Worm (Caenorhabditis elegans): ENCODE data around the gene C46C11.4.

C46C11.4 gene

DNA sequence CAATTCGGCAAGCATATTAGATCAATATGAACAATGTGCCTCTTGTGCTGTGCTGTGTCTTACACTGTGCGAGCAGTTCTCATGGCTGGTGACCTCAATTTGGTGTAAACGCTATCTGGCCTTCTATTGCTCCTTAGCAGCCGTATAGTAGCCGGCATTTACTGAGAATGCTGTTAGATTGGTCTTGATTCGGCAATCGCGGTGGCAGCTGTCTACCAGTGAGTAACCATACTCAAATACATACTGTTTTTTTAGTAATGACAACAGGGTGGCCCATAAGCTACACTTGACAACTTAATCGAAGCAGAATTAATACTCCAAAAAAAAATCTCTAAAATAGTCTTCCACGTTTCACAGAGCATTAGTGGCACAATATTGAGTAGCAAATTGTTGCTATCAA lies at the start of gene C46C11.4:
Gene C46C11.4 (minus strand): TSS at position 101 of the 400 bp plus-strand sequence.
- no peak for TF ChIP-seq nhr-237 (tag; optimal IDR thresholded peaks at IDR 0.05)
- no peak for TF ChIP-seq snpc-4 (tag; optimal IDR thresholded peaks at IDR 0.05)
- TF ChIP-seq gmeb-1 (tag; optimal IDR thresholded peaks at IDR 0.05) = no peak
- no peak for TF ChIP-seq nhr-10 (tag; optimal IDR thresholded peaks at IDR 0.05)
- TF ChIP-seq fos-1 (tag; optimal IDR thresholded peaks at IDR 0.05) = no peak
- TF ChIP-seq nhr-21 (tag; optimal IDR thresholded peaks at IDR 0.05) = no peak
- no peak for TF ChIP-seq lsy-2 (tag; optimal IDR thresholded peaks at IDR 0.05)
- TF ChIP-seq R02D3.7 (tag; optimal IDR thresholded peaks at IDR 0.05) = no peak
- no peak for TF ChIP-seq unc-62 (GFP tag; optimal IDR thresholded peaks at IDR 0.05)
- TF ChIP-seq sma-9 (GFP tag; optimal IDR thresholded peaks at IDR 0.05) = no peak
- no peak for TF ChIP-seq sma-9 (tag; optimal IDR thresholded peaks at IDR 0.05)
- TF ChIP-seq sem-4 (tag; optimal IDR thresholded peaks at IDR 0.05) = no peak
- no peak for TF ChIP-seq ama-1 (optimal IDR thresholded peaks at IDR 0.05)
- no peak for TF ChIP-seq zag-1 (tag; optimal IDR thresholded peaks at IDR 0.05)

ce11 chrX:4694611-4695370 lies 47.8 kb upstream of the C46C11.4 start:
- no peak for TF ChIP-seq lin-11 (tag; optimal IDR thresholded peaks at IDR 0.05)
- TF ChIP-seq nhr-25 (tag; optimal IDR thresholded peaks at IDR 0.05) = peak; percentile 41

DNA sequence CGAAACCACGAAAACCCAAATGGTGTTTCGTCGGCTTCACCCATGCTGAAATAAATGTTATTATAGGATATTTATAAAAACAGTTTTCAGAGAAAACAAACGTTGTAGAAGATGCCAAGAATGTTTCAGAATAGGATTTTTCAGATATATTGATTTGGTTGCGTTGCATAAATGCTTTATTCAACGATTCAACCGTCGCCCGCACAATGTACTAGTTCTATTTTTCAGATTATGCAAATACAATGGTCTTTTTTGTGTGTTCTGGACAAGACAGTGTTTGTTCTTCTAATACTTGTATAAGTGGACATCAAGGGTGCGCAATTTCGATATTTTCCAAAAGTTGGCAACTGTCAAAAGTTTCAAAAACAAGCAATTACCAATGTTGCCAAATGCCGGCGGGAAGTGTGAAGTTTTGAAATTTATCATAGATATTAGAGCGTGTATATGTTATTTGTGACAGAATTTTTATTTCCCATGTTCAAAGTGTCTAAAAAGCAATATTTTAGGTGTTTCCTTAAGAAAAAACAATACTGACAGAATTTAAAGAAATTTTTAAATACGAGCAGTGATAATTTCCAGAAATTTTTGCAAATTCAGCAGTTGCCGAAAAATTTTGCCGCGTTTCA lies 44.3 kb upstream of the C46C11.4 start, which contains the start of gene K02G10.5:
Gene K02G10.5 (minus strand): TSS at position 51 of the 626 bp plus-strand sequence.
- TF ChIP-seq alr-1 (tag; optimal IDR thresholded peaks at IDR 0.05) = no peak
- TF ChIP-seq nhr-25 (tag; optimal IDR thresholded peaks at IDR 0.05) = no peak
- no peak for TF ChIP-seq C34F6.9 (tag; optimal IDR thresholded peaks at IDR 0.05)
- TF ChIP-seq elt-3 (tag; optimal IDR thresholded peaks at IDR 0.05) = no peak
- no peak for TF ChIP-seq blmp-1 (tag; optimal IDR thresholded peaks at IDR 0.05; ENCODE audit: insufficient read depth)
- TF ChIP-seq R02D3.7 (tag; optimal IDR thresholded peaks at IDR 0.05) = no peak
- no peak for TF ChIP-seq nhr-21 (tag; optimal IDR thresholded peaks at IDR 0.05)
- TF ChIP-seq mbf-1 (tag; optimal IDR thresholded peaks at IDR 0.05) = no peak
- no peak for TF ChIP-seq F13H6.1 (tag; optimal IDR thresholded peaks at IDR 0.05)
- TF ChIP-seq egl-27 (tag; optimal IDR thresholded peaks at IDR 0.05) = no peak

DNA sequence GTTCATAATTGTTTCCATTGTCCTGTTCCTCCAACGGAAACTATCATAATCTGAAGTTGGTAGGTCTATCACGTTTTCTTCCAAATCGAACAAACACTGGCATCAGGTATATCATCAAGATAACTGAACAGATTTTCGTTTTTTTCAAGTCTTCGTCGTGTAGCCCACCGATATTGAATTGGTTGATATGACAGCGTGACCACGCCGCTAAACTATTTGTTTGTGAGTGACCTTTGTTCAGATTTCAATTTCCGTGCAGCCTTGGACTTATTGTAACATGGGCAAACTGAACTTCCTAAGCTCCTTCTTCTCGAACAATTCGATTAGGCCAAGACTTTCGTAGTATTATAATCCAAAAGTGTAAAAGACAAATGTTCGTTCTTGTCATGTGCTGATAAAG lies 38.6 kb upstream of the C46C11.4 start:
- TF ChIP-seq nhr-21 (tag; optimal IDR thresholded peaks at IDR 0.05) (no peak), ZK546.5 (tag; optimal IDR thresholded peaks at IDR 0.05) (no peak)

ce11 chrX:4682616-4683015 lies 35.6 kb upstream of the C46C11.4 start, which contains the start of gene K02G10.15:
TSS of gene K02G10.15 (minus strand) at chrX:4682716.
- no peak for TF ChIP-seq dmd-4 (tag; optimal IDR thresholded peaks at IDR 0.05)
- TF ChIP-seq nhr-10 (tag; optimal IDR thresholded peaks at IDR 0.05) = no peak
- no peak for TF ChIP-seq nhr-237 (tag; optimal IDR thresholded peaks at IDR 0.05)
- TF ChIP-seq elt-1 (tag; optimal IDR thresholded peaks at IDR 0.05) = no peak
- no peak for TF ChIP-seq ceh-16 (tag; optimal IDR thresholded peaks at IDR 0.05)
- no peak for TF ChIP-seq nhr-129 (tag; optimal IDR thresholded peaks at IDR 0.05)
- TF ChIP-seq mbf-1 (tag; optimal IDR thresholded peaks at IDR 0.05) = no peak
- TF ChIP-seq lin-39 (tag; optimal IDR thresholded peaks at IDR 0.05) = no peak
- TF ChIP-seq mab-5 (tag; optimal IDR thresholded peaks at IDR 0.05) = no peak
- no peak for TF ChIP-seq elt-3 (tag; optimal IDR thresholded peaks at IDR 0.05)
- no peak for TF ChIP-seq fos-1 (tag; optimal IDR thresholded peaks at IDR 0.05)
- no peak for TF ChIP-seq unc-39 (tag; optimal IDR thresholded peaks at IDR 0.05)

DNA sequence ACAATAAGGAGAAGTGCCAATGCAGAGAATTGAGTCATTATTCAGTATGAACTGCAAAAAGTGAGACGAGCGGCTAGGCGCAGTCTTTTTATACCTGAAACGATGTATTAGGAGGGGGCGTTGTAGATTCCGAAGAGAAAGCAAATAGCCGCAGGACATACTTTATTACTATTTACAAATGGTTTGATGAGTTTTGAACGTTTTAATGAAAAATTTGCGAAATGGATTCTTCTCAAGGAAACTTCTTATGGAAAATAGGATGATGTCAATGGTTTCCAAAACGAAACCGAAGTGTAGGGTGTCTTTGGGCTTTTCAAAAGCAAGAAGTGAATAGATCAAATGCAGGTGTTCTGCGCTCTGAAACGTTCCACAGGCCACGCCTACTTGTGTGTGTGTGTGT lies 31.0 kb upstream of the C46C11.4 start, which contains the start of gene flp-11:
Gene flp-11 (minus strand): TSS at position 101 of the 400 bp plus-strand sequence.
- TF ChIP-seq ceh-16 (tag; optimal IDR thresholded peaks at IDR 0.05) (no peak), mab-5 (tag; optimal IDR thresholded peaks at IDR 0.05) (no peak), nhr-23 (tag; optimal IDR thresholded peaks at IDR 0.05) (no peak), peb-1 (tag; optimal IDR thresholded peaks at IDR 0.05) (no peak), skn-1 (tag; optimal IDR thresholded peaks at IDR 0.05) (no peak), ceh-82 (tag; optimal IDR thresholded peaks at IDR 0.05) (no peak), F13H6.1 (tag; optimal IDR thresholded peaks at IDR 0.05) (no peak), fos-1 (tag; optimal IDR thresholded peaks at IDR 0.05) (no peak), ZK546.5 (tag; optimal IDR thresholded peaks at IDR 0.05) (no peak), unc-39 (tag; optimal IDR thresholded peaks at IDR 0.05) (no peak), nhr-6 (tag; optimal IDR thresholded peaks at IDR 0.05) (no peak), ama-1 (optimal IDR thresholded peaks at IDR 0.05) (no peak), mbf-1 (tag; optimal IDR thresholded peaks at IDR 0.05) (no peak), alr-1 (tag; optimal IDR thresholded peaks at IDR 0.05) (no peak), lsy-2 (tag; optimal IDR thresholded peaks at IDR 0.05) (no peak), nhr-129 (tag; optimal IDR thresholded peaks at IDR 0.05) (no peak), zag-1 (tag; optimal IDR thresholded peaks at IDR 0.05) (no peak), unc-62 (GFP tag; optimal IDR thresholded peaks at IDR 0.05) (no peak)

Data from whole organism, L2 larva.